Worm (Caenorhabditis elegans) whole organism, young adult: ENCODE results near the gene lgc-34.

ENCODE experiments used
- B0035.1 ChIP-seq: sonication (generic microtip); optimal IDR thresholded peaks from 2 replicates; lab custom pipeline; 2016; ENCODE audit warnings: missing genetic modification characterization, mild to moderate bottlenecking, missing compliant biosample characterization, missing genotype, missing genetic modification reagents
- Y53G8AR.9 ChIP-seq: fragments of 200-800 bp; sonication (Bioruptor generic); conservative IDR thresholded peaks from 2 replicates; pipeline ENCODE4 v1.3.6; 2022; ENCODE audit warnings: missing genetic modification reagents, missing genetic modification characterization, missing compliant biosample characterization
- egrh-3 ChIP-seq: fragments of 200-800 bp; sonication (Bioruptor generic); IDR thresholded peaks from 2 replicates; pipeline ENCODE4 v1.3.6; 2022; ENCODE audit warnings: missing genetic modification reagents, missing genetic modification characterization, missing compliant biosample characterization
- lag-1 ChIP-seq: fragments of 200-800 bp; sonication (Bioruptor generic); IDR thresholded peaks from 2 replicates; pipeline ENCODE4 v1.3.6; 2022; ENCODE audit warnings: missing genetic modification reagents, missing genetic modification characterization, missing compliant biosample characterization
- lin-26 ChIP-seq: fragments of 200-800 bp; sonication (Bioruptor generic); IDR thresholded peaks from 2 replicates; pipeline ENCODE4 v1.3.6; 2022; ENCODE audit warnings: missing genetic modification reagents, missing genetic modification characterization, missing compliant biosample characterization
- nhr-80 ChIP-seq: sonication (generic microtip); optimal IDR thresholded peaks from 2 replicates; lab custom pipeline; 2016; ENCODE audit warnings: missing genetic modification characterization, missing compliant biosample characterization
- rpc-1 ChIP-seq, 2 experiments: fragments of 150-350 bp in 1 of 2; sonication (generic microtip) in 1 of 2; optimal IDR thresholded peaks; 2 replicates each; lab custom pipeline; 2014 to 2018; ENCODE audit warnings: missing biosample characterization in 1 of 2, missing genetic modification characterization in 1 of 2, missing genetic modification reagents in 1 of 2, missing genotype in 1 of 2
- tlf-1 ChIP-seq: fragments of 200-800 bp; sonication (Bioruptor generic); optimal IDR thresholded peaks from 2 replicates; lab custom pipeline; 2018; ENCODE audit warnings: mild to moderate bottlenecking, missing genetic modification characterization, missing compliant biosample characterization
- zfh-2 ChIP-seq: fragments of 200-800 bp; sonication (Bioruptor generic); conservative IDR thresholded peaks from 2 replicates; pipeline ENCODE4 v1.3.6; 2022; ENCODE audit warnings: missing genetic modification reagents, missing genetic modification characterization, missing compliant biosample characterization

Gene lgc-34

ce11 chrII:578803-579202 lies 52.4 kb downstream of the lgc-34 start:
- no peak for TF ChIP-seq tlf-1
- TF ChIP-seq Y53G8AR.9 (GFP tag; lab: Robert Waterston, UW), result no peak
- 0 out of 2 replicates have a peak, but pooled peaks have one; percentile 3 for TF ChIP-seq lin-26 (GFP tag; lab: Robert Waterston, UW)
- no peak for TF ChIP-seq B0035.1 (tag; lab: Kevin White, UChicago)
- no peak for TF ChIP-seq nhr-80
- TF ChIP-seq lag-1, result no peak
- no peak for TF ChIP-seq egrh-3 (GFP tag; lab: Robert Waterston, UW)
- peak; percentile 33; the same call in 1 of the 2 replicates for TF ChIP-seq zfh-2
- TF ChIP-seq rpc-1 (optimal IDR thresholded peaks at IDR 0.05; lab: Kevin White, UChicago), result no peak
- TF ChIP-seq rpc-1 (tag; optimal IDR thresholded peaks at IDR 0.05; lab: Kevin White, UChicago), result no peak
